Worm (Caenorhabditis elegans): Measurements from ENCODE around the gene adt-2.

adt-2 gene

DNA sequence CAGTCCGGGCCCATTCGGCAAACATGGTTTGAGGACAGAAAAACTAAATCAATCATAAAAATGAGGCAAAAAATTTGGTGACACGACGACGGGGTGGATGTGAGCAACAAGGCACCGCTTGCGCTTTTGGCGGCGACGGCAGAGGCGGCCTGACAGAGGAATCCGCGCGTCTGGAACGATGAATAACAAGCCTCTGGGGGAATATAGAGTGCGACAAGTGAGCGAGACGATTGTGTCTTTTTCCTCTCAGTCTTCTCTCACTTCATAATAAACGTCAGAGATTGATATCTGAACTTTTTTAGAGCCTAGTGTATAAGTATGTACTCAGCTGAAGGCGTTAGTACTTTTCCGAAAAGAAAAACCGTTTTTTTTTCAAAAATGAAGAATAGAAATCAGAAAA lies 22.0 kb downstream of the adt-2 start, which contains the start of gene twk-17:
twk-17 (minus strand) TSS at position 101 of the 400 bp plus-strand sequence.
- TF ChIP-seq unc-62 (GFP tag; optimal IDR thresholded peaks at IDR 0.05) = no peak

DNA sequence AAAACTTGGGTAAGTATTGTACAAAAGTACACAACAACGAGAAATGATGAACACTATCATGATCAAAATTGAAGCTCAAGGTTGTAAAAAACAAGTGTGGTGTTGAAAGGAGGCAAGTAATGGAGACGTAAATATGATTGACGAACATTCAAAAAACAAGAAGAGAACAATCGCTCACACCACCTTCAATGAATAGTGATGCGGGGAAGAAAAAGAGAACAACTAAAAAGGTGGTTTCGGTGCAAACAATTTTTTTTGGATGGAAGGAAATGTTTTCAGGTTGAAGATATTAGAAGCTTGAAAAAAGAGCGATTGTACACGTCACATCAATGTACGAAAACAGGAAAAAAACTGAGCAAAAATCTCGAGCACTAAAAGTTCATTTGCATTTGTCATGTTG lies 28.5 kb downstream of the adt-2 start:
- TF ChIP-seq unc-62 (GFP tag; optimal IDR thresholded peaks at IDR 0.05) = no peak

DNA sequence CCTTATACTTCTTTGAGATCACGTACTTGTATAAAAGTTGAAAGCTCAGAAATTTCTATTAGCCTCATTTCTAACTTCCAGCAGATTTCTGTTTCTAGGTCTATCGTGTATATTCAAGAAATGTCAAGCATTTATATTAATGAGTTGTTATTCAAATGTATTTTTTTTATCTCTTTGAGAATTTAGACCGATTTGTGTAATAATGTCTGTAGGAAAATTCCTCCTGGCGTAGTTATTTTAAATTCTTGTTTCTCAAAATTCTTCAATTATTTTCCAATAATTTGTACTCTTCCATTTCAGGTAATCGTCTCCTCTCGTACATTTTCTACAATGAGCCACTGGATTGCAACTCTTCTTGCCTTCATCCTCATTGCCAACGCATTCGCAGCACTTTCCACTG lies 41.3 kb downstream of the adt-2 start, which contains the start of gene nlp-61:
nlp-61 (plus strand) TSS at position 301 of the 400 bp plus-strand sequence.
- TF ChIP-seq unc-62 (GFP tag; optimal IDR thresholded peaks at IDR 0.05) = no peak

DNA sequence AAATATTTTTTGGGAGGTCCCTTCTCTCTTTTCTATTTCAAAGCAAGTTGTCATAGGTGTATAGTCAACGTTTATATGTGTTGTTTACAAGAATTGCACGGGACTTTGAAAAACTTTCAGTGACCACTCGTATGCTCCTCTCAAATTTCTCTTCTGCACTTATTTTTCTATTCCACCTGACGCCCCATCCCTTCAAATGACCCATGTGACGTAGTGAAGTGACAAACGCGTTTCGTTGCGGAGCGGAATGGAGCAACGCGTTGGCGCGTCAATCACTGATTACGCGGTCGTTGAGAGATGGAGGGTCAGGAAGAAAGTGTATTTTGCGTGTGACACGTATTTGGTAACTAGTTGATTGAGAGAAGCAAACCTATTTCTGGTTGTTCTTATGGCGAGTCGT lies 50.0 kb downstream of the adt-2 start:
- no peak for TF ChIP-seq unc-62 (GFP tag; optimal IDR thresholded peaks at IDR 0.05)

DNA sequence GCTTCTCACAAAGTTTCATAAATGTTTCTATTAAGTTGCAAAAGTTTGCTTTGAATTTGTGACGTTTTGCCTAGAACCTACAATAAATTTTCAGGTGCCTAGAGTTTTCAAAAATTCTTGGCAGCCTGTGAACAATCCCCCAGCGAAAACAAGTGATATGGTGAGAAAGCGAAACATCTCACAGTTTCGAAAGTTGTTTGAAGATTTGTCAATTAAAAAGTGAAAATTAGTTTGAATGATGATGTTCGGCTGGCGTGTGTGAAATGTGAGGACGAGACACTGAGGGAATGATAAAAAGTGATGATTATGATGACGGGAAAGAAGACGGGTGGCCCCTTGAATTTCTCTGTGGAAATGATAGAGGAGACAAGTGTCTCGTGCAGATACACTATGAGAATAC lies 52.8 kb downstream of the adt-2 start:
- no peak for TF ChIP-seq unc-62 (GFP tag; optimal IDR thresholded peaks at IDR 0.05)

DNA sequence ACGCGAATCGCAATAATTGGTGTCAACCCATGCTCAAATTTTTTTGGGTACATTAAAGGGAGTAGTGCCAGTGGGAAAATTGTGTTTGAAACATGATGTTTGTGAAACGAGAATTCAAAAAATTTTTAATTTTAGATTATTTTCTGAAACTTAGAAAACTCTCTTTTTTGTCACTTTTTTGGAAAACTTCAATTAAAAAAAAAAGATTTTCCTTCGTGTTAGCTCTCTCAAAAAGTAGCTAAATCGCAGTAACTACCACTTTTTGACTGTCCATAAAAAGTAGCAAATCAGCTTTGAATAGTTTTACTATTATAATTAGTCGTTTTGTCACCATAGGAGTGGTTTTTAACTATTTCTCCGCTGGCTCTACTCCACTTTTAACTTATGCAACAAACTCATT lies 54.4 kb downstream of the adt-2 start:
- TF ChIP-seq unc-62 (GFP tag; optimal IDR thresholded peaks at IDR 0.05) = no peak

DNA sequence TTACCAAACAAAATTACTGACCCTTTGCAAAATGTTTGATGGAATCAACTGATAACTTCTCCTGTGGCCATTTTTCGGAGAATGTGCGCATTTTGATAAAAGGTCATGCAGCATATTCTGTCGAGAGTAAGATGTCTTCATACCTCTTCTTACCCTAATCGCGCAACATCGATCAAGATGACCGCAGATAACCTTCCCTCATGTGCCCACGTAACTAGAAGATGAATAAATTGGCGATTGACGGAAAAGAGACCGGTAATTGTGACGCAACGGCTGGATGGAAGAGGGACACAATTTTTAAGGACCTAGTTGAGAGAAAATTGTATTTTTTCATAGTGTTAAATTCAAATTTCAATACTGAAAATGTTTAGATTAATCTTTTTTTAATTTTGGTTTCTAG lies 54.8 kb downstream of the adt-2 start:
- TF ChIP-seq unc-62 (GFP tag; optimal IDR thresholded peaks at IDR 0.05) = no peak
